Fruit fly (Drosophila melanogaster): Measurements from ENCODE around the gene CG42784.

The CG42784 gene

DNA sequence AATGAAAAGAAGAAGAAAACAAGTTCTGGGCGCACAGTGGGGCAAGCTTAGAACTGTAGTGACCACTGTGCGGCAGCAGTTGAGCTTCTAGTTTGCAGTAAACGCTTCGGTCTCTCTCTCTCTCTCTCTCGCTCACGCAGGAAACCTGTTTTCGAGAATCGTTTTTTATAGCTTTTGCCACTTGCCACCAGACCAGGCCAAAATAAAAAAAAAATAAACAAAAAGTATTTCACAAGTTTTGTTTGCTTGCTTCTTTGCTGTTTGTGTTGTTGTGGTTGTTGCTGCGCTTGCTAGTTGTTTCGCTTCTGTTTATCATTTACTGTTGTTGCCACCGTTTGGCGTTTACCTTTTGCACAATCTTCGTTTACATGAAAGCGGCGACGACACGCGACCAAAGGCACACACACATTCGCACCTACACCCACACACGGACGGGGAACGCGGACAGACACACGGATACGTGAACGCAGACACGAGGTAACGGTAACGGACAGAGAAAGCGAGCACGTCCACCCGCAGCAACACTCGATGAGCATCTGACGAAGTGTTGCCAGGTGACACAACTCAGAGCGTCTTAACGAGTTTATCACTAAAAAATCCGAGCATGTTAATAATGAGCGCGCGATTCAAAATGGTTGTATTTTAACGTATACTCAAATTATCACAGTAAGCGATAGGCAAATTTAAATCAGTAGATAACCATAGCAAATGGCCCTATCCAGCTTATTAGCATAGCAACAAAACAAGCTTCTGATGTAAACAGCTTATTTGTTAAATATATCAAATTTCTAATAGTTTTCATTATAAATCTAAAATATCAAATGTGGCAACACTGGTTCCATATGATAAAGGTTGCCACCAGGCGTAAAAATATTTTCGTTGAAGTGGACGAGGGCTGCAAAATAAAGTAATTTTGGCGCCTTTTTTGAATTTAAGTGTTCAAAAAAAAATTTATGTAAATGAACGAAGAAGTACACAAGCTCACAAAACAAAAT is 133.9 kb downstream of the CG42784 start, which contains the start of gene B4:
Gene B4 (minus strand): TSS at position 543 of the 995 bp plus-strand sequence.
- TF ChIP-seq CG8159 (tag; optimal IDR thresholded peaks at IDR 0.05) (peak; percentile 27), Pif1A (GFP tag; optimal IDR thresholded peaks at IDR 0.05) (peak; percentile 53), Ets98B (GFP tag; IDR thresholded peaks at IDR 0.05) (peak; percentile 64; the same call in 1 of the 2 replicates), CG4496 (GFP tag; IDR thresholded peaks at IDR 0.05) (peak; percentile 35), Snoo (tag; optimal IDR thresholded peaks at IDR 0.05) (peak; percentile 16), CG34367 (tag; optimal IDR thresholded peaks at IDR 0.05) (peak; percentile 44), Pif1B (GFP tag; optimal IDR thresholded peaks at IDR 0.05) (no peak), CG10348 (GFP tag; IDR thresholded peaks at IDR 0.05) (no peak), CG32121 (GFP tag; IDR thresholded peaks at IDR 0.05) (peak; percentile 61), EcR (GFP tag; optimal IDR thresholded peaks at IDR 0.05) (peak; percentile 38), gl (tag; optimal IDR thresholded peaks at IDR 0.05) (peak; percentile 72), CG14655 (GFP tag; optimal IDR thresholded peaks at IDR 0.05) (peak; percentile 59), fd96Ca (GFP tag; IDR thresholded peaks at IDR 0.05) (no peak; the same call in 2 of the 3 replicates), CG12605 (GFP tag; IDR thresholded peaks at IDR 0.05) (peak; percentile 40; the same call in 1 of the 2 replicates), CG8301 (tag; optimal IDR thresholded peaks at IDR 0.05) (peak; percentile 43), CG13204 (GFP tag; optimal IDR thresholded peaks at IDR 0.05) (peak; percentile 46), CG17806 (tag; optimal IDR thresholded peaks at IDR 0.05) (peak; percentile 27), rn (GFP tag; IDR thresholded peaks at IDR 0.05) (no peak), CG15710 (tag; optimal IDR thresholded peaks at IDR 0.05) (peak; percentile 61), CG9948 (tag; optimal IDR thresholded peaks at IDR 0.05) (peak; percentile 20), D1 (tag; optimal IDR thresholded peaks at IDR 0.05) (peak; percentile 74)
